Worm (Caenorhabditis elegans) whole organism, L3 larva: ENCODE data around the gene C02B10.4.
A peak's percentile ranks its signal among the peaks of the same experiment; 100 is the strongest.

Source experiments
- R02D3.7 ChIP-seq: fragments of 150-350 bp; optimal IDR thresholded peaks from 2 replicates; lab custom pipeline; 2014; ENCODE audit warnings: missing biosample characterization, missing genetic modification characterization
- ZK546.5 ChIP-seq: sonication (generic microtip); optimal IDR thresholded peaks from 2 replicates; lab custom pipeline; 2017; ENCODE audit warnings: missing biosample characterization, missing genetic modification characterization
- aly-2 ChIP-seq: fragments of 150-350 bp; optimal IDR thresholded peaks from 2 replicates; lab custom pipeline; 2014; ENCODE audit warnings: missing biosample characterization, missing genetic modification characterization
- ama-1 ChIP-seq: fragments of 150-350 bp; optimal IDR thresholded peaks from 2 replicates; lab custom pipeline; 2018
- ceh-16 ChIP-seq: sonication (generic microtip); optimal IDR thresholded peaks from 2 replicates; lab custom pipeline; 2017; ENCODE audit warnings: missing biosample characterization, missing genetic modification characterization
- ceh-82 ChIP-seq: fragments of 150-350 bp; optimal IDR thresholded peaks from 2 replicates; lab custom pipeline; 2014; ENCODE audit warnings: missing biosample characterization, missing genetic modification characterization
- daf-12 ChIP-seq: fragments of 150-350 bp; optimal IDR thresholded peaks from 2 replicates; lab custom pipeline; 2014; ENCODE audit warnings: missing biosample characterization, missing genetic modification reagents, missing genetic modification characterization
- egl-27 ChIP-seq: sonication (generic microtip); optimal IDR thresholded peaks from 4 replicates; lab custom pipeline; 2017; ENCODE audit warnings: missing biosample characterization, missing genetic modification reagents, missing genetic modification characterization
- egl-5 ChIP-seq: fragments of 150-350 bp; optimal IDR thresholded peaks from 2 replicates; lab custom pipeline; 2017; ENCODE audit warnings: missing biosample characterization, missing genetic modification reagents, missing genetic modification characterization, inconsistent platforms
- elt-1 ChIP-seq: fragments of 150-350 bp; optimal IDR thresholded peaks from 2 replicates; lab custom pipeline; 2014; ENCODE audit warnings: missing biosample characterization, missing genetic modification characterization
- elt-2 ChIP-seq: sonication (generic microtip); optimal IDR thresholded peaks from 2 replicates; lab custom pipeline; 2016; ENCODE audit warnings: missing genetic modification reagents, mild to moderate bottlenecking, missing genetic modification characterization, missing compliant biosample characterization
- elt-3 ChIP-seq, 3 experiments: fragments of 150-350 bp in 1 of 3; sonication (generic microtip) in 2 of 3; optimal IDR thresholded peaks; 2 replicates in 2 of 3; 4 replicates in 1 of 3; lab custom pipeline; 2014 to 2017; ENCODE audit warnings: missing biosample characterization in 3 of 3, missing genetic modification characterization in 3 of 3
- fkh-10 ChIP-seq: sonication (generic microtip); optimal IDR thresholded peaks from 2 replicates; lab custom pipeline; 2017; ENCODE audit warnings: missing biosample characterization, missing genetic modification reagents, missing genetic modification characterization
- fos-1 ChIP-seq: fragments of 150-350 bp; optimal IDR thresholded peaks from 2 replicates; lab custom pipeline; 2014; ENCODE audit warnings: missing biosample characterization, missing genetic modification characterization
- hmg-11 ChIP-seq: sonication (generic microtip); optimal IDR thresholded peaks from 2 replicates; lab custom pipeline; 2016; ENCODE audit warnings: missing genetic modification characterization, missing compliant biosample characterization
- jun-1 ChIP-seq: fragments of 150-350 bp; optimal IDR thresholded peaks from 2 replicates; lab custom pipeline; 2014; ENCODE audit warnings: missing biosample characterization, missing genetic modification reagents, missing genetic modification characterization
- lin-15B ChIP-seq: fragments of 150-350 bp; optimal IDR thresholded peaks from 2 replicates; lab custom pipeline; 2014; ENCODE audit warnings: missing biosample characterization, missing genetic modification characterization
- lin-39 ChIP-seq: fragments of 150-350 bp; optimal IDR thresholded peaks from 2 replicates; lab custom pipeline; 2018; ENCODE audit warnings: missing biosample characterization, missing genetic modification reagents, missing genetic modification characterization
- lsy-12 ChIP-seq: sonication (generic microtip); optimal IDR thresholded peaks from 2 replicates; lab custom pipeline; 2016; ENCODE audit warnings: mild to moderate bottlenecking, missing genetic modification characterization, missing compliant biosample characterization
- mdl-1 ChIP-seq: fragments of 150-350 bp; optimal IDR thresholded peaks from 2 replicates; lab custom pipeline; 2014; ENCODE audit warnings: missing biosample characterization, missing genetic modification characterization
- mml-1 ChIP-seq: fragments of 150-350 bp; sonication (generic microtip); optimal IDR thresholded peaks from 3 replicates; lab custom pipeline; 2014; ENCODE audit warnings: missing biosample characterization, missing genetic modification characterization
- nfya-1 ChIP-seq: sonication (generic microtip); optimal IDR thresholded peaks from 2 replicates; lab custom pipeline; 2017; ENCODE audit warnings: missing genetic modification characterization, mild to moderate bottlenecking, missing compliant biosample characterization, antibody characterized with exemption, moderate library complexity; ENCODE audit not compliant: insufficient read depth
- nhr-11 ChIP-seq: fragments of 150-350 bp; optimal IDR thresholded peaks from 2 replicates; lab custom pipeline; 2014; ENCODE audit warnings: missing biosample characterization, missing genetic modification characterization
- nhr-12 ChIP-seq: fragments of 150-350 bp; optimal IDR thresholded peaks from 2 replicates; lab custom pipeline; 2014; ENCODE audit warnings: missing biosample characterization, missing genetic modification characterization
- nhr-23 ChIP-seq: fragments of 150-350 bp; optimal IDR thresholded peaks from 2 replicates; lab custom pipeline; 2014; ENCODE audit warnings: missing biosample characterization, missing genetic modification reagents, missing genetic modification characterization
- nhr-25 ChIP-seq: sonication (generic microtip); optimal IDR thresholded peaks from 2 replicates; lab custom pipeline; 2017; ENCODE audit warnings: missing biosample characterization, missing genetic modification characterization
- nhr-28 ChIP-seq: fragments of 150-350 bp; optimal IDR thresholded peaks from 2 replicates; lab custom pipeline; 2014; ENCODE audit warnings: missing biosample characterization, missing genetic modification characterization
- nhr-43 ChIP-seq: sonication (generic microtip); optimal IDR thresholded peaks from 2 replicates; lab custom pipeline; 2016; ENCODE audit warnings: mild to moderate bottlenecking, missing genetic modification characterization, missing compliant biosample characterization; ENCODE audit not compliant: poor library complexity, severe bottlenecking
- nhr-67 ChIP-seq: fragments of 150-350 bp; optimal IDR thresholded peaks from 2 replicates; lab custom pipeline; 2014; ENCODE audit warnings: missing biosample characterization, missing genetic modification characterization
- pha-4 ChIP-seq: fragments of 150-350 bp; optimal IDR thresholded peaks from 2 replicates; lab custom pipeline; 2014; ENCODE audit warnings: missing biosample characterization, missing genetic modification reagents, missing genetic modification characterization
- sea-2 ChIP-seq: fragments of 150-350 bp; sonication (generic microtip); optimal IDR thresholded peaks from 4 replicates; lab custom pipeline; 2014; ENCODE audit warnings: missing biosample characterization, missing genetic modification reagents, missing genetic modification characterization
- skn-1 ChIP-seq: fragments of 150-350 bp; optimal IDR thresholded peaks from 2 replicates; lab custom pipeline; 2014; ENCODE audit warnings: missing biosample characterization, missing genetic modification characterization
- tbx-2 ChIP-seq: sonication (generic microtip); optimal IDR thresholded peaks from 2 replicates; lab custom pipeline; 2016; ENCODE audit warnings: mild to moderate bottlenecking, missing genetic modification characterization, missing compliant biosample characterization
- unc-39 ChIP-seq: sonication (generic microtip); optimal IDR thresholded peaks from 4 replicates; lab custom pipeline; 2017; ENCODE audit warnings: missing biosample characterization, missing genetic modification characterization
- unc-62 ChIP-seq: fragments of 150-350 bp; sonication (generic microtip); optimal IDR thresholded peaks from 4 replicates; lab custom pipeline; 2014; ENCODE audit warnings: missing biosample characterization, missing genetic modification reagents, missing genetic modification characterization
- zag-1 ChIP-seq: fragments of 150-350 bp; optimal IDR thresholded peaks from 2 replicates; lab custom pipeline; 2014; ENCODE audit warnings: missing biosample characterization, missing genetic modification characterization
- ztf-11 ChIP-seq: fragments of 150-350 bp; optimal IDR thresholded peaks from 2 replicates; lab custom pipeline; 2014; ENCODE audit warnings: missing biosample characterization, missing genetic modification characterization

Gene C02B10.4

DNA sequence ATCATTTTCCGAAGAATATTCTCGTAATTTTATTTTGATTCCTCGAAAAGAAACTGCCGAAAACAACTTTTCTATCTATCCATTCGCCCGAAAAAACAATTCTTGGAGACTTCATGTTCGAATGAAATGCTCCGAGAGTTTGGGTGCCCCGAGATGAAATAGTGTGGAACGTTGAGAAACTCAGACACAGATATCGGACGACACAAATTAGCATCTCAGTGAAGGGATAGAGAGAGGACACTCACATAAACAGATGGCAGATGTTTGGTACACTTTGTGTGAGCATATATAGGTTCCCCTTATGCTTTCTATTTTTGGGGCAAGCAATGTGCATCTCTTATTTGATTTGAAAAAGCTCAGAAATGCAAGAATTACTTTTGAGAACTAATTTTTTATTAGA is 12.5 kb upstream of the C02B10.4 start:
- no peak for TF ChIP-seq mdl-1 (tag; lab: Kevin White, UChicago)
- peak; percentile 19 for TF ChIP-seq nfya-1 (tag; lab: Kevin White, UChicago)
- TF ChIP-seq elt-1 (tag; lab: Kevin White, UChicago) = no peak
- peak; percentile 1 for TF ChIP-seq hmg-11
- no peak for TF ChIP-seq ceh-82
- TF ChIP-seq nhr-25 (tag; lab: Kevin White, UChicago) = no peak
- peak; percentile 52 for TF ChIP-seq lin-39 (tag; lab: Kevin White, UChicago)
- peak; percentile 42 for TF ChIP-seq egl-5 (tag; lab: Kevin White, UChicago)
- no peak for TF ChIP-seq elt-3 (tag; optimal IDR thresholded peaks at IDR 0.05; lab: Kevin White, UChicago)

DNA sequence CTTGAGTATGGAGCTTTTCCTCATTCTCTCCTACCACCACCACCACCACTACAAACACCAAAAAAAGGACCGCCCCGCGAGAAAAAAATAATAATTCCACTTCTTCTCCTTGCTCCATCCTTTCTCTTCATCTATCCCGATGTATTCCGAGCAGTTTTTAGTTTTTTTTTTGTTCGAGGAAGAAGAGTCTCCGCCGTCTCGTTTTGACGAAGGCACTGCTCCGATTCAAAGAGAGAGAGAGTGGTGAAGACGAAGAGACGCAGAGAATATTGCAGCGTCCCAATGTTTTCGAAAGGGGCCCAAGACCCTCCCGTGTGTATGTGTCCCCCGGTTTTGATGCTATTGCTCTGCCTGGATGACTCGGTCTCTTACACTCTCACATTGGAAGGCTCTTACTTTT is 10.3 kb upstream of the C02B10.4 start:
- TF ChIP-seq fkh-10 (GFP tag; lab: Kevin White, UChicago) = peak; percentile 46
- no peak for TF ChIP-seq jun-1 (tag; lab: Kevin White, UChicago)
- TF ChIP-seq fos-1 (tag; lab: Kevin White, UChicago) = no peak
- TF ChIP-seq daf-12 = no peak
- no peak for TF ChIP-seq mml-1 (tag; lab: Kevin White, UChicago)
- TF ChIP-seq ceh-16 (tag; lab: Kevin White, UChicago) = no peak
- TF ChIP-seq egl-27 (tag; lab: Kevin White, UChicago) = no peak
- TF ChIP-seq elt-1 (tag; lab: Kevin White, UChicago) = no peak
- no peak for TF ChIP-seq ztf-11
- TF ChIP-seq nfya-1 (tag; lab: Kevin White, UChicago) = peak; percentile 48
- TF ChIP-seq aly-2 = no peak
- TF ChIP-seq egl-5 (tag; lab: Kevin White, UChicago) = peak; percentile 1

DNA sequence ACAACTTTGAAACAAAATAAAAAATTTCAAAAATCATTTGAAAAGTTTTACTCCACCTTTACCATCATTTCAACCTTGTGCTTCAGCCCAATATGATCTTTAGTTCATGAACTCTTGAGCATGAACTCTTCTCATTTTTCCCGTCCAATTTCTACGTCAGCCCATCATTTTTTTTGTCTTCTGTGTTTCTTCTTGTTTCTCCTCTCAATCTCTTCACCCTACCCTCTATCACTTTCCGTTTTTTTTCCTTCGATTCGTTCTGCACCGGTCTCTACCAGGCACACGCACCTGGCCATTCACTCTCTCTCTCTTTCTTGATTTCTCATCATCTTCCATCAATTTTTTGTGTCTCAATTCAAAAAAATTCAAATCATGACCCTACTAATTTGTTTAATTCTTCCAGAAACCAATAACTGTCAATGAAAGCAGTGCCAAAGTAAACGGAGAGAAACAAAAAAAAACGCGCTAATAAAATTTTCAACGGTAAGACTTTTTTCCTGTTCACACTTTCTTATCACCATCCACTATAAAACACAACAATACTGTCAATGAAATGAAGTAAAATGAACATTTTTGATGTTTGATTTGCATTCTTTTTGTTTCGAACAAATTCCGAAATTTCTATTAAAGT is 8.4 kb upstream of the C02B10.4 start, which contains the start of gene pygo-1:
Gene pygo-1 (plus strand): TSS at position 404 of the 631 bp plus-strand sequence.
- TF ChIP-seq mml-1 (tag; lab: Kevin White, UChicago) (no peak), nhr-23 (tag; lab: Kevin White, UChicago) (no peak), nhr-28 (tag; lab: Kevin White, UChicago) (no peak), lin-15B (tag; lab: Kevin White, UChicago) (no peak), nhr-43 (no peak), ZK546.5 (tag; lab: Kevin White, UChicago) (no peak), pha-4 (tag; lab: Kevin White, UChicago) (peak; percentile 2), daf-12 (no peak), ama-1 (lab: Kevin White, UChicago) (peak; percentile 42), lsy-12 (tag; lab: Kevin White, UChicago) (no peak), nfya-1 (tag; lab: Kevin White, UChicago) (peak; percentile 26), ztf-11 (no peak), sea-2 (GFP tag; lab: Kevin White, UChicago) (no peak), elt-2 (tag; lab: Kevin White, UChicago) (peak; percentile 66), unc-39 (tag; lab: Kevin White, UChicago) (no peak)
- TF ChIP-seq, all 47 proteins: peak for 4

DNA sequence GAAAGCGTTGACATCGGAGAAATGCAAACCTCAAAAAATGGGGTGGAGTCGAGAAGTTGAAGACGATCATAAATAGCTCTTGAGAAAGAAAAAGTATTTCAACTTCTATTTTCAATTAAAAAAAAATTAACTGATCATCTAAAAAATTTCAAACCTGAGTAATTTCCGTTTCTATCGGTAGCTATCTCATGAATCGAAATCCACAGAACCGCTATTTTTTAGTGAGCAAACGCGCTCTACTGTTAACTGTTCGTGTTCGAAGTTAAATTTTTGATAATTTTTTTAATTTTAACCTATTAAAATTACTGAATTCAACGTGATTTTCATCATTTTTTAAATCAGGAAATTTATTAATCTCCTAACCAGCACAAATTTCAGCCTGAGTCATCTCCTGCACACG is 7.6 kb upstream of the C02B10.4 start:
- no peak for TF ChIP-seq elt-3 (tag; optimal IDR thresholded peaks at IDR 0.05; lab: Kevin White, UChicago)
- no peak for TF ChIP-seq unc-62 (GFP tag; lab: Kevin White, UChicago)
- TF ChIP-seq lsy-12 (tag; lab: Kevin White, UChicago) = no peak
- no peak for TF ChIP-seq skn-1 (tag; lab: Kevin White, UChicago)
- TF ChIP-seq R02D3.7 (tag; lab: Kevin White, UChicago) = no peak
- TF ChIP-seq ceh-16 (tag; lab: Kevin White, UChicago) = no peak
- TF ChIP-seq nhr-67 (tag; lab: Kevin White, UChicago) = no peak
- no peak for TF ChIP-seq nhr-28 (tag; lab: Kevin White, UChicago)
- TF ChIP-seq nhr-12 (tag; lab: Kevin White, UChicago) = no peak
- no peak for TF ChIP-seq nhr-11
- TF ChIP-seq ceh-82 = no peak
- TF ChIP-seq zag-1 = no peak
- no peak for TF ChIP-seq ztf-11
- no peak for TF ChIP-seq nhr-43
- no peak for TF ChIP-seq tbx-2 (tag; lab: Kevin White, UChicago)
- no peak for TF ChIP-seq fos-1 (tag; lab: Kevin White, UChicago)
- TF ChIP-seq egl-27 (tag; lab: Kevin White, UChicago) = no peak
- no peak for TF ChIP-seq ama-1 (lab: Kevin White, UChicago)
